Worm (Caenorhabditis elegans) whole organism, L4/young adult: ENCODE results near the gene F01F1.11.

ENCODE experiments used
- W03F9.2 ChIP-seq: fragments of 150-350 bp; optimal IDR thresholded peaks from 2 replicates; lab custom pipeline; 2014; ENCODE audit warnings: missing biosample characterization, missing genetic modification characterization
- dao-5 ChIP-seq: sonication (generic microtip); optimal IDR thresholded peaks from 2 replicates; lab custom pipeline; 2016; ENCODE audit warnings: missing genotype, missing genetic modification characterization, moderate library complexity, missing compliant biosample characterization
- him-1 ChIP-seq: sonication (generic microtip); optimal IDR thresholded peaks from 2 replicates; lab custom pipeline; 2016; ENCODE audit warnings: missing genotype, missing genetic modification reagents, missing genetic modification characterization, missing compliant biosample characterization

DNA sequence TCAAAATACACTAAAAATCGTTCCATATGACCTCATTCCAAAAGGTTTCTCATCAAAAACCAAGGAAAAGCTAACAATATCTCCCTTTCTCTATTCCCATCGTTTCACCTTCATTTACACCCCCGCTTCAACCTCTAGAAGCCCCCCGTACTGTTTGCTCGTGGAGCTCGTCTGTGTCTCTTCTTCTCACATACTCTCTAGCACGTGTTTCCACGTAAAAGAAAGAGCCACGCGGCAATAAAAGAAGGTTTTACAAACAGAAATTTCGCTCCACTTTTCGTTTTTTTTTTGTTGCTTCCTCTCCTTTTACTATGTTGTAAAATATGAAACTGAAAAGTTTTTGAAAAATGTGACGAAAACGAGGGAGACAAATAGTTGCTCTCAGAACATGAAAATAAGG is 21.2 kb upstream of the F01F1.11 start:
- TF ChIP-seq him-1 (tag; lab: Kevin White, UChicago) (no peak), W03F9.2 (no peak), dao-5 (tag; lab: Kevin White, UChicago) (no peak)
